Fruit fly (Drosophila melanogaster) whole organism, embryonic: ENCODE measurements around the gene Doa.

ENCODE experiments used
- Antp ChIP-seq: fragments of 200-800 bp; sonication (Bioruptor generic); optimal IDR thresholded peaks from 3 replicates; lab custom pipeline; 2016; ENCODE audit warnings: missing biosample characterization, missing genetic modification characterization
- Asciz ChIP-seq: fragments of 200-800 bp; sonication (Bioruptor generic); optimal IDR thresholded peaks from 2 replicates; lab custom pipeline; 2017; ENCODE audit warnings: missing biosample characterization, mild to moderate bottlenecking, missing genetic modification characterization, missing genetic modification reagents
- BEAF-32 ChIP-seq: fragments of 200-800 bp; sonication (Bioruptor generic); optimal IDR thresholded peaks from 3 replicates; lab custom pipeline; 2017; ENCODE audit warnings: missing biosample characterization, missing genetic modification characterization, mild to moderate bottlenecking, moderate library complexity, missing genetic modification reagents
- CG11247 ChIP-seq: fragments of 200-800 bp; sonication (Bioruptor generic); IDR thresholded peaks from 2 replicates; pipeline ENCODE4 v1.3.6; 2022; ENCODE audit warnings: missing biosample characterization, missing genetic modification characterization
- CG12659 ChIP-seq: fragments of 200-800 bp; sonication (Bioruptor generic); optimal IDR thresholded peaks from 3 replicates; lab custom pipeline; 2017; ENCODE audit warnings: mild to moderate bottlenecking, missing biosample characterization, missing genetic modification reagents, missing genetic modification characterization
- CG14441 ChIP-seq: fragments of 200-800 bp; sonication (Bioruptor generic); IDR thresholded peaks from 2 replicates; pipeline ENCODE4 v1.3.6; 2022; ENCODE audit warnings: missing biosample characterization, missing genetic modification characterization
- CG14965 ChIP-seq: fragments of 200-800 bp; sonication (Bioruptor generic); optimal IDR thresholded peaks from 2 replicates; lab custom pipeline; 2016; ENCODE audit warnings: missing biosample characterization, missing genetic modification characterization, borderline replicate concordance
- CG15696 ChIP-seq: fragments of 200-800 bp; sonication (Bioruptor generic); optimal IDR thresholded peaks from 2 replicates; lab custom pipeline; 2019; ENCODE audit warnings: missing biosample characterization, mild to moderate bottlenecking, missing genetic modification characterization, moderate library complexity
- CG17361 ChIP-seq: fragments of 200-800 bp; sonication (Bioruptor generic); IDR thresholded peaks from 3 replicates; pipeline ENCODE4 v1.3.6; 2022; ENCODE audit warnings: missing biosample characterization, missing genetic modification characterization
- CG1792 ChIP-seq: fragments of 200-800 bp; sonication (Bioruptor generic); optimal IDR thresholded peaks from 2 replicates; lab custom pipeline; 2016; ENCODE audit warnings: missing biosample characterization, missing genetic modification characterization
- CG18476 ChIP-seq: fragments of 200-800 bp; sonication (Bioruptor generic); optimal IDR thresholded peaks from 2 replicates; lab custom pipeline; 2016; ENCODE audit warnings: missing biosample characterization, mild to moderate bottlenecking, missing genetic modification characterization
- CG18599 ChIP-seq: fragments of 200-800 bp; sonication (Bioruptor generic); optimal IDR thresholded peaks from 3 replicates; lab custom pipeline; 2017; ENCODE audit warnings: missing biosample characterization, missing genetic modification characterization, mild to moderate bottlenecking, moderate library complexity, missing genetic modification reagents
- CG2120 ChIP-seq: fragments of 200-800 bp; sonication (Bioruptor generic); optimal IDR thresholded peaks from 3 replicates; lab custom pipeline; 2016; ENCODE audit warnings: missing biosample characterization, missing genetic modification characterization
- CG2199 ChIP-seq: fragments of 200-800 bp; sonication (Bioruptor generic); IDR thresholded peaks from 3 replicates; pipeline ENCODE4 v1.3.6; 2022; ENCODE audit warnings: missing biosample characterization, missing genetic modification characterization
- CG2202 ChIP-seq: fragments of 200-800 bp; sonication (Bioruptor generic); optimal IDR thresholded peaks from 2 replicates; lab custom pipeline; 2018; ENCODE audit warnings: missing biosample characterization, mild to moderate bottlenecking, missing genetic modification characterization
- CG2712 ChIP-seq: fragments of 200-800 bp; optimal IDR thresholded peaks from 3 replicates; lab custom pipeline; 2019; ENCODE audit warnings: missing biosample characterization, mild to moderate bottlenecking, missing genetic modification characterization, moderate library complexity
- CG6272 ChIP-seq: fragments of 200-800 bp; sonication (Bioruptor generic); IDR thresholded peaks from 2 replicates; pipeline ENCODE4 v1.3.6; 2022; ENCODE audit warnings: missing biosample characterization, missing genetic modification characterization
- CG6683 ChIP-seq: fragments of 200-800 bp; sonication (Bioruptor generic); optimal IDR thresholded peaks from 2 replicates; lab custom pipeline; 2017; ENCODE audit warnings: missing biosample characterization, mild to moderate bottlenecking, missing genetic modification characterization, missing genetic modification reagents
- CG7786 ChIP-seq: fragments of 200-800 bp; sonication (Bioruptor generic); optimal IDR thresholded peaks from 2 replicates; lab custom pipeline; 2016; ENCODE audit warnings: missing biosample characterization, missing genetic modification characterization
- CG9797 ChIP-seq: fragments of 200-800 bp; sonication (Bioruptor generic); optimal IDR thresholded peaks from 3 replicates; lab custom pipeline; 2018; ENCODE audit warnings: missing biosample characterization, mild to moderate bottlenecking, missing genetic modification characterization
- CTCF ChIP-seq: fragments of 200-800 bp; sonication (Bioruptor generic); optimal IDR thresholded peaks from 2 replicates; lab custom pipeline; 2017; ENCODE audit warnings: missing biosample characterization, mild to moderate bottlenecking, missing genetic modification characterization, moderate library complexity
- Camta ChIP-seq: fragments of 200-800 bp; sonication (Bioruptor generic); optimal IDR thresholded peaks from 2 replicates; lab custom pipeline; 2016; ENCODE audit warnings: missing biosample characterization, missing genetic modification characterization
- Deaf1 ChIP-seq: fragments of 200-800 bp; optimal IDR thresholded peaks from 3 replicates; lab custom pipeline; 2019; ENCODE audit warnings: missing biosample characterization, mild to moderate bottlenecking, missing genetic modification characterization, moderate library complexity
- Dfd ChIP-seq, 2 experiments: fragments of >200 bp; optimal IDR thresholded peaks; 2 replicates each; lab custom pipeline; 2017; ENCODE audit warnings: missing biosample characterization in 2 of 2, missing genetic modification characterization in 2 of 2
- Dref ChIP-seq: fragments of 200-800 bp; sonication (Bioruptor generic); IDR thresholded peaks from 2 replicates; pipeline ENCODE4 v1.3.6; 2022; ENCODE audit warnings: missing biosample characterization, missing genetic modification characterization
- HLH54F ChIP-seq: fragments of 200-800 bp; sonication (Bioruptor generic); optimal IDR thresholded peaks from 3 replicates; lab custom pipeline; 2016; ENCODE audit warnings: missing biosample characterization, missing genetic modification characterization
- Hand ChIP-seq: fragments of 200-800 bp; sonication (Bioruptor generic); optimal IDR thresholded peaks from 2 replicates; lab custom pipeline; 2017; ENCODE audit warnings: mild to moderate bottlenecking, missing biosample characterization, missing genetic modification reagents, missing genetic modification characterization
- HmgD ChIP-seq: fragments of 200-800 bp; sonication (Bioruptor generic); optimal IDR thresholded peaks from 3 replicates; lab custom pipeline; 2016; ENCODE audit warnings: missing biosample characterization, missing genetic modification characterization
- Hr51 ChIP-seq, 2 experiments: fragments of 200-800 bp; sonication (Bioruptor generic); optimal IDR thresholded peaks; 2 replicates in 1 of 2; 3 replicates in 1 of 2; lab custom pipeline; 2016 to 2018; ENCODE audit warnings: missing biosample characterization in 2 of 2, missing genetic modification characterization in 2 of 2, mild to moderate bottlenecking in 1 of 2, moderate library complexity in 1 of 2
- Jarid2 ChIP-seq: fragments of 200-800 bp; sonication (Bioruptor generic); optimal IDR thresholded peaks from 3 replicates; lab custom pipeline; 2017; ENCODE audit warnings: mild to moderate bottlenecking, missing biosample characterization, missing genetic modification reagents, missing genetic modification characterization
- NfI ChIP-seq: fragments of 200-800 bp; sonication (Bioruptor generic); optimal IDR thresholded peaks from 3 replicates; lab custom pipeline; 2018; ENCODE audit warnings: missing biosample characterization, mild to moderate bottlenecking, missing genetic modification characterization, moderate library complexity
- Oaz ChIP-seq: fragments of 200-800 bp; sonication (Bioruptor generic); IDR thresholded peaks from 2 replicates; pipeline ENCODE4 v1.3.6; 2022; ENCODE audit warnings: missing biosample characterization, missing genetic modification characterization
- Oli ChIP-seq: fragments of 200-800 bp; sonication (Bioruptor generic); optimal IDR thresholded peaks from 2 replicates; lab custom pipeline; 2018; ENCODE audit warnings: missing biosample characterization, mild to moderate bottlenecking, missing genetic modification characterization, moderate library complexity
- TFAM ChIP-seq: fragments of 200-800 bp; sonication (Bioruptor generic); optimal IDR thresholded peaks from 2 replicates; lab custom pipeline; 2017; ENCODE audit warnings: missing biosample characterization, missing genetic modification characterization, inconsistent platforms
- abd-A ChIP-seq: fragments of 200-800 bp; sonication (Bioruptor generic); optimal IDR thresholded peaks from 3 replicates; lab custom pipeline; 2019; ENCODE audit warnings: missing biosample characterization, mild to moderate bottlenecking, missing genetic modification characterization, moderate library complexity
- ash1 ChIP-seq: fragments of 200-800 bp; sonication (Bioruptor generic); optimal IDR thresholded peaks from 2 replicates; lab custom pipeline; 2018; ENCODE audit warnings: missing biosample characterization, mild to moderate bottlenecking, missing genetic modification characterization
- chinmo ChIP-seq: fragments of 200-800 bp; sonication (Bioruptor generic); IDR thresholded peaks from 4 replicates; pipeline ENCODE4 v1.3.6; 2022; ENCODE audit warnings: missing biosample characterization, missing genetic modification characterization; ENCODE audit not compliant: partially characterized antibody
- chm ChIP-seq: fragments of 200-800 bp; sonication (Bioruptor generic); IDR thresholded peaks from 2 replicates; pipeline ENCODE4 v1.3.6; 2022; ENCODE audit warnings: missing biosample characterization, missing genetic modification characterization
- grau ChIP-seq: fragments of 200-800 bp; optimal IDR thresholded peaks from 3 replicates; lab custom pipeline; 2019; ENCODE audit warnings: missing biosample characterization, mild to moderate bottlenecking, missing genetic modification characterization, moderate library complexity
- gro ChIP-seq: fragments of 200-800 bp; sonication (Bioruptor generic); optimal IDR thresholded peaks from 2 replicates; lab custom pipeline; 2016; ENCODE audit warnings: missing biosample characterization, missing genetic modification characterization
- gsb ChIP-seq: fragments of 200-800 bp; sonication (Bioruptor generic); IDR thresholded peaks from 2 replicates; pipeline ENCODE4 v1.3.6; 2022; ENCODE audit warnings: missing biosample characterization, missing genetic modification characterization
- klu ChIP-seq: fragments of 200-800 bp; sonication (Bioruptor generic); IDR thresholded peaks from 2 replicates; pipeline ENCODE4 v1.3.6; 2022; ENCODE audit warnings: missing biosample characterization, missing genetic modification characterization
- pita ChIP-seq: fragments of 200-800 bp; sonication (Bioruptor generic); optimal IDR thresholded peaks from 2 replicates; lab custom pipeline; 2017; ENCODE audit warnings: missing biosample characterization, mild to moderate bottlenecking, missing genetic modification characterization
- scrt ChIP-seq: fragments of 200-800 bp; sonication (Bioruptor generic); optimal IDR thresholded peaks from 2 replicates; lab custom pipeline; 2018; ENCODE audit warnings: missing biosample characterization, mild to moderate bottlenecking, missing genetic modification characterization, moderate library complexity
- seq ChIP-seq: fragments of 200-800 bp; sonication (Bioruptor generic); IDR thresholded peaks from 2 replicates; pipeline ENCODE4 v1.3.6; 2022; ENCODE audit warnings: missing biosample characterization, missing genetic modification characterization
- tll ChIP-seq, 2 experiments: fragments of 200-800 bp in 1 of 2; fragments of >200 bp in 1 of 2; sonication (Bioruptor generic) in 1 of 2; optimal IDR thresholded peaks; 2 replicates each; lab custom pipeline; 2017 to 2019; ENCODE audit warnings: missing biosample characterization in 2 of 2, missing genetic modification characterization in 2 of 2, mild to moderate bottlenecking in 1 of 2, moderate library complexity in 1 of 2
- unpg ChIP-seq: fragments of 200-800 bp; sonication (Bioruptor generic); optimal IDR thresholded peaks from 3 replicates; lab custom pipeline; 2018; ENCODE audit warnings: missing biosample characterization, mild to moderate bottlenecking, missing genetic modification characterization, moderate library complexity
- usp ChIP-seq: fragments of >200 bp; optimal IDR thresholded peaks from 2 replicates; lab custom pipeline; 2017; ENCODE audit warnings: missing biosample characterization, missing genetic modification characterization

The Doa gene

dm6 chr3R:28844611-28845376, 43.1 kb upstream of the Doa start, which contains the start of the genes Apc and spg (continued):
- TF ChIP-seq CG2120 (GFP tag; lab: Kevin White, UChicago): peak; percentile 53
- no peak for TF ChIP-seq Oaz (GFP tag; lab: Robert Waterston, UW)
- peak; percentile 31 for TF ChIP-seq scrt (GFP tag; lab: Kevin White, UChicago)
- peak; percentile 50 for TF ChIP-seq CG2202 (tag; lab: Kevin White, UChicago)
- no peak for TF ChIP-seq usp (GFP tag; lab: Kevin White, UChicago)
- peak; percentile 50 for TF ChIP-seq HmgD (GFP tag; lab: Kevin White, UChicago)
- 0 out of 3 replicates have a peak, but pooled peaks have one; percentile 44 for TF ChIP-seq CG2199
- TF ChIP-seq chinmo (GFP tag; lab: Robert Waterston, UW): 0 out of 4 replicates have a peak, but pooled peaks have one; percentile 17
- peak; percentile 45 for TF ChIP-seq unpg (GFP tag; lab: Kevin White, UChicago)
- peak; percentile 33 for TF ChIP-seq CG15696
- peak; percentile 87 for TF ChIP-seq CG12659
- TF ChIP-seq ash1 (GFP tag; lab: Kevin White, UChicago): peak; percentile 29
- peak; percentile 70 for TF ChIP-seq chm (GFP tag; lab: Robert Waterston, UW)
- TF ChIP-seq Oli (tag; lab: Kevin White, UChicago): peak; percentile 4
- no peak for TF ChIP-seq Dfd (GFP tag; optimal IDR thresholded peaks at IDR 0.05; lab: Kevin White, UChicago)
- TF ChIP-seq CG14965 (GFP tag; lab: Kevin White, UChicago): no peak
- peak; percentile 70 for TF ChIP-seq CG17361 (GFP tag; lab: Robert Waterston, UW)
- peak; percentile 46 for TF ChIP-seq HLH54F (GFP tag; lab: Kevin White, UChicago)
- peak; percentile 82 for TF ChIP-seq pita (GFP tag; lab: Kevin White, UChicago)
- peak; percentile 38 for TF ChIP-seq gro (GFP tag; lab: Kevin White, UChicago)
- TF ChIP-seq klu: no peak
- TF ChIP-seq abd-A (tag; lab: Kevin White, UChicago): peak; percentile 45
- peak; percentile 58 for TF ChIP-seq CG1792
- TF ChIP-seq Jarid2 (GFP tag; lab: Kevin White, UChicago): peak; percentile 86
- TF ChIP-seq Asciz (GFP tag; lab: Kevin White, UChicago): peak; percentile 37
- TF ChIP-seq CTCF (GFP tag; lab: Kevin White, UChicago): no peak
- TF ChIP-seq CG18476: peak; percentile 51
- no peak; the same call in 1 of the 2 replicates for TF ChIP-seq Dref
- TF ChIP-seq tll (GFP tag; optimal IDR thresholded peaks at IDR 0.05; lab: Kevin White, UChicago): no peak
- TF ChIP-seq NfI: no peak
- 0 out of 2 replicates have a peak, but pooled peaks have one; percentile 40 for TF ChIP-seq seq (GFP tag; lab: Robert Waterston, UW)
- TF ChIP-seq CG7786 (GFP tag; lab: Kevin White, UChicago): peak; percentile 7
- TF ChIP-seq TFAM (GFP tag; lab: Kevin White, UChicago): no peak
- TF ChIP-seq CG14441: no peak
- no peak for TF ChIP-seq CG6683 (GFP tag; lab: Kevin White, UChicago)
- 0 out of 2 replicates have a peak, but pooled peaks have one; percentile 16 for TF ChIP-seq CG6272
- peak; percentile 40 for TF ChIP-seq Hand (GFP tag; lab: Kevin White, UChicago)
- TF ChIP-seq grau (tag; lab: Kevin White, UChicago): peak; percentile 31
- peak; percentile 95 for TF ChIP-seq CG9797
- peak; percentile 45 for TF ChIP-seq CG2712 (tag; lab: Kevin White, UChicago)
- peak; percentile 92 for TF ChIP-seq BEAF-32 (GFP tag; lab: Kevin White, UChicago)
- peak; percentile 44 for TF ChIP-seq CG18599 (GFP tag; lab: Kevin White, UChicago)
- TF ChIP-seq Camta: peak; percentile 27
- TF ChIP-seq Antp (GFP tag; lab: Kevin White, UChicago): no peak
- peak; percentile 42; the same call in 1 of the 2 replicates for TF ChIP-seq CG11247 (GFP tag; lab: Robert Waterston, UW)
- peak; percentile 30 for TF ChIP-seq Deaf1
- peak; percentile 10 to 37 for TF ChIP-seq Hr51 (GFP tag; optimal IDR thresholded peaks at IDR 0.05; lab: Kevin White, UChicago)
- 0 out of 2 replicates have a peak, but pooled peaks have one; percentile 18 for TF ChIP-seq gsb
